Fruit fly (Drosophila melanogaster) whole organism, adult: Measurements from ENCODE around the gene RluA-2.

Experiments used
- CG12768 ChIP-seq: fragments of 200-800 bp; sonication (Bioruptor generic); optimal IDR thresholded peaks from 2 replicates; lab custom pipeline; 2017; ENCODE audit warnings: missing biosample characterization, missing genetic modification characterization, mild to moderate bottlenecking, moderate library complexity, missing genetic modification reagents
- CG5204 ChIP-seq: fragments of 200-800 bp; sonication (Bioruptor generic); optimal IDR thresholded peaks from 2 replicates; lab custom pipeline; 2016; ENCODE audit warnings: missing biosample characterization, missing genetic modification characterization

- TF ChIP-seq CG12768 (GFP tag; lab: Kevin White, UChicago) = peak; percentile 12
- TF ChIP-seq CG5204 (GFP tag; lab: Kevin White, UChicago) = no peak
These were observed 19.5 kb upstream of the RluA-2 start, which contains the start of the genes LManI and LManII for dm6 chr2L:10457191-10457899.
